Fruit fly (Drosophila melanogaster): ENCODE results near the gene Mst85C.

DNA sequence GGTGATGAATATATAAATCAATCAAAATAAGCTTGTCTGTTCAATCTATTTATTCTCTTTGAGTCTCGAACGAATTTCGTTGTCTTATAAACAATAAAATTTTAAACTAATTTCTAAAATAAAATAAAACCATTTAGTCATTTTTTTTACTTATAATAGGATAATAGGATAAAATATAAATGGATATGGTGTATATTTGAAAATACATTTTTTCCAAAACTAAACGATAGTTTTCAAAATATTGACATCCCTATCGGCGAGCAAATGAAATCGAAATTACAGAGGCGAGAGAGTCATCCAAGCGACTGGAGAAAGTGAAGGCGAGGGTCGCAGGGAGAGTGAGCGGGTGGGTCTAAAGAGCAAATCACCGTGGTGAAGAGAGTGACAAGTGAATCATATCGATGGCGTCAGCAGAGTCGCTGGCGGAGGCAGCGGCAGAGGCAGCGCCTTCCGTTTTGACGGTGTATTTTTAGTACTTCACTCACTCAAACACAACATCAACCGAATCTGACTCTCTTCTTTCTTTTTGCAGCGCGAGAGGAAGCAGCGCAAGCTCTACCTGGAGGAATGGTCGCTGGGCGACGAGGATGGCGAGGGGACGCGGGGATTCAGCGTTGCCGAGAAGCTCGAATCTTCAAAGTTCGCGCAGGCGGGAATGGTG lies 9.1 kb downstream of the Mst85C start:
- TF ChIP-seq psq (optimal IDR thresholded peaks at IDR 0.05), result no peak
- no peak for TF ChIP-seq h (optimal IDR thresholded peaks at IDR 0.05)
- TF ChIP-seq Myc (optimal IDR thresholded peaks at IDR 0.05), result no peak
- TF ChIP-seq insv (optimal IDR thresholded peaks at IDR 0.05), result no peak
